Fruit fly (Drosophila melanogaster) whole organism, wandering third instar larva: Measurements from ENCODE around the gene lectin-24A.

Experiments used
- Abd-B ChIP-seq: fragments of >200 bp; optimal IDR thresholded peaks from 2 replicates; lab custom pipeline; 2017; ENCODE audit warnings: missing biosample characterization, missing genetic modification characterization
- CG9705 ChIP-seq: fragments of 200-800 bp; sonication (Bioruptor generic); optimal IDR thresholded peaks from 2 replicates; lab custom pipeline; 2018; ENCODE audit warnings: missing biosample characterization, mild to moderate bottlenecking, missing genetic modification characterization
- Hr78 ChIP-seq: fragments of >200 bp; optimal IDR thresholded peaks from 2 replicates; lab custom pipeline; 2017; ENCODE audit warnings: missing biosample characterization, missing genetic modification characterization
- OdsH ChIP-seq: fragments of 200-800 bp; sonication (Bioruptor generic); optimal IDR thresholded peaks from 2 replicates; lab custom pipeline; 2016; ENCODE audit warnings: missing biosample characterization, mild to moderate bottlenecking, missing genetic modification characterization
- Rel ChIP-seq, 2 experiments: fragments of 200-800 bp; sonication (Bioruptor generic) in 1 of 2; optimal IDR thresholded peaks; 2 replicates in 1 of 2; 3 replicates in 1 of 2; lab custom pipeline; 2016 to 2019; ENCODE audit warnings: mild to moderate bottlenecking in 2 of 2, missing biosample characterization in 2 of 2, missing genetic modification characterization in 2 of 2, moderate library complexity in 1 of 2
- brk ChIP-seq: fragments of 200-800 bp; sonication (Bioruptor generic); optimal IDR thresholded peaks from 2 replicates; lab custom pipeline; 2016; ENCODE audit warnings: missing biosample characterization, mild to moderate bottlenecking, missing genetic modification characterization
- dl ChIP-seq, 2 experiments: fragments of 175-275, 200-275 bp in 1 of 2; fragments of 200-275 bp in 1 of 2; sonication (Bioruptor generic); optimal IDR thresholded peaks; lab custom pipeline; 2018; ENCODE audit warnings: mild to moderate bottlenecking in 2 of 2, missing biosample characterization in 2 of 2, missing genetic modification characterization in 2 of 2, moderate library complexity in 2 of 2; ENCODE audit not compliant: partially characterized antibody in 2 of 2, insufficient read depth in 1 of 2
- ey ChIP-seq: fragments of 200-800 bp; sonication (Bioruptor generic); optimal IDR thresholded peaks from 2 replicates; lab custom pipeline; 2016; ENCODE audit warnings: missing biosample characterization, missing genetic modification characterization
- foxo ChIP-seq, 2 experiments: fragments of 200-800 bp; sonication (Bioruptor generic); optimal IDR thresholded peaks; 2 replicates in 1 of 2; 3 replicates in 1 of 2; lab custom pipeline; 2016 to 2017; ENCODE audit warnings: missing biosample characterization in 2 of 2, missing genetic modification characterization in 2 of 2
- sage ChIP-seq: fragments of 200-800 bp; sonication (Bioruptor generic); optimal IDR thresholded peaks from 2 replicates; lab custom pipeline; 2016; ENCODE audit warnings: missing biosample characterization, mild to moderate bottlenecking, missing genetic modification characterization

DNA sequence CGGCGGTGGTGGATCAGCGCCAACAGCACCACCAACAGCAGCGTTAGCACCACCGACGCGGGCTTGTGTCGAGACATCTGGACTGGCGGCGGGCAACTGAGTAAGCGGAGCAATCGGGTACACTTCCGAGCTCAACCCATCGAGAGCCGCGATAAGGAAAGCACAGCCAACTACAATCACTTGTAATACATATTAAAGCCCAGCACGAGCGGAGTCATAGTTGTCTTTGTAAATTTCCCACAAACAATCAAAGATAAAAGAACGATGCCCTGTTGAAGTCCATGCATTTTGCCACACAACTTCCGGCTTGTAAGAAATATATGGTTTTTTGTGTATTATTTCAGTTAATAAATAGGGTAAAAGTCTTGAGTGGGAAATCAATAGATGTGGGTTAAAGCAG lies 10.6 kb downstream of the lectin-24A start, which contains the start of gene CG31777:
- TF ChIP-seq OdsH (GFP tag; lab: Kevin White, UChicago), result no peak
- no peak for TF ChIP-seq brk (GFP tag; lab: Kevin White, UChicago)
- TF ChIP-seq Rel (GFP tag; optimal IDR thresholded peaks at IDR 0.05; lab: Kevin White, UChicago), result no peak
- TF ChIP-seq Rel (tag; optimal IDR thresholded peaks at IDR 0.05; lab: Kevin White, UChicago), result no peak
- TF ChIP-seq dl (GFP tag; optimal IDR thresholded peaks at IDR 0.05; lab: Kevin White, UChicago; ENCODE audit: insufficient read depth in 1 of 2, partially characterized antibody in 2 of 2), result no peak
- no peak for TF ChIP-seq sage (GFP tag; lab: Kevin White, UChicago)
- no peak for TF ChIP-seq Hr78 (GFP tag; lab: Kevin White, UChicago)
- TF ChIP-seq CG9705 (GFP tag; lab: Kevin White, UChicago), result no peak
- no peak for TF ChIP-seq ey (GFP tag; lab: Kevin White, UChicago)
- TF ChIP-seq Abd-B (GFP tag; lab: Kevin White, UChicago), result no peak
- no peak for TF ChIP-seq foxo (GFP tag; optimal IDR thresholded peaks at IDR 0.05; lab: Kevin White, UChicago)
